Fruit fly (Drosophila melanogaster) whole organism, embryonic: ENCODE results near the gene CG31922.
A peak's percentile ranks its signal among the peaks of the same experiment; 100 is the strongest.

Experiments
- Asciz ChIP-seq: fragments of 200-800 bp; sonication (Bioruptor generic); optimal IDR thresholded peaks from 2 replicates; lab custom pipeline; 2017; ENCODE audit warnings: missing biosample characterization, mild to moderate bottlenecking, missing genetic modification characterization, missing genetic modification reagents
- CG10209 ChIP-seq: fragments of 200-800 bp; sonication (Bioruptor generic); optimal IDR thresholded peaks from 3 replicates; lab custom pipeline; 2017; ENCODE audit warnings: missing biosample characterization, mild to moderate bottlenecking, missing genetic modification characterization, missing genetic modification reagents
- CG10321 ChIP-seq: fragments of 200-800 bp; sonication (Bioruptor generic); IDR thresholded peaks from 2 replicates; pipeline ENCODE4 v1.3.6; 2022; ENCODE audit warnings: missing biosample characterization, missing genetic modification characterization
- CG10431 ChIP-seq: fragments of 200-800 bp; sonication (Bioruptor generic); optimal IDR thresholded peaks from 3 replicates; lab custom pipeline; 2018; ENCODE audit warnings: missing biosample characterization, mild to moderate bottlenecking, missing genetic modification characterization
- CG10654 ChIP-seq: fragments of 200-800 bp; sonication (Bioruptor generic); optimal IDR thresholded peaks from 2 replicates; lab custom pipeline; 2016; ENCODE audit warnings: missing biosample characterization, missing genetic modification characterization
- CG10979 ChIP-seq: fragments of 200-800 bp; sonication (Bioruptor generic); optimal IDR thresholded peaks from 2 replicates; lab custom pipeline; 2018; ENCODE audit warnings: missing biosample characterization, mild to moderate bottlenecking, missing genetic modification characterization, moderate library complexity
- CG11504 ChIP-seq: fragments of 200-800 bp; sonication (Bioruptor generic); optimal IDR thresholded peaks from 3 replicates; lab custom pipeline; 2019; ENCODE audit warnings: missing biosample characterization, mild to moderate bottlenecking, missing genetic modification characterization, moderate library complexity
- CG11723 ChIP-seq: fragments of 200-800 bp; sonication (Bioruptor generic); optimal IDR thresholded peaks from 2 replicates; lab custom pipeline; 2017; ENCODE audit warnings: missing biosample characterization, mild to moderate bottlenecking, missing genetic modification characterization
- CG12391 ChIP-seq: fragments of 200-800 bp; sonication (Bioruptor generic); optimal IDR thresholded peaks from 3 replicates; lab custom pipeline; 2018; ENCODE audit warnings: missing biosample characterization, mild to moderate bottlenecking, missing genetic modification characterization, moderate library complexity
- CG15479 ChIP-seq: fragments of 200-800 bp; sonication (Bioruptor generic); optimal IDR thresholded peaks from 3 replicates; lab custom pipeline; 2019; ENCODE audit warnings: missing biosample characterization, mild to moderate bottlenecking, missing genetic modification characterization, moderate library complexity
- CG15514 ChIP-seq: fragments of 200-800 bp; sonication (Bioruptor generic); optimal IDR thresholded peaks from 3 replicates; lab custom pipeline; 2017; ENCODE audit warnings: missing biosample characterization, missing genetic modification characterization, mild to moderate bottlenecking, moderate library complexity, missing genetic modification reagents
- CG15601 ChIP-seq: fragments of 200-800 bp; sonication (Bioruptor generic); optimal IDR thresholded peaks from 3 replicates; lab custom pipeline; 2019; ENCODE audit warnings: missing biosample characterization, mild to moderate bottlenecking, missing genetic modification characterization, moderate library complexity
- CG17829 ChIP-seq: fragments of 200-800 bp; optimal IDR thresholded peaks from 2 replicates; lab custom pipeline; 2019; ENCODE audit warnings: missing biosample characterization, mild to moderate bottlenecking, missing genetic modification characterization, moderate library complexity
- CG2678 ChIP-seq: fragments of 200-800 bp; sonication (Bioruptor generic); optimal IDR thresholded peaks from 3 replicates; lab custom pipeline; 2019; ENCODE audit warnings: missing biosample characterization, mild to moderate bottlenecking, missing genetic modification characterization, moderate library complexity
- CG31365 ChIP-seq: fragments of 200-800 bp; sonication (Bioruptor generic); optimal IDR thresholded peaks from 2 replicates; lab custom pipeline; 2018; ENCODE audit warnings: missing biosample characterization, mild to moderate bottlenecking, missing genetic modification characterization
- CG31441 ChIP-seq: fragments of 200-800 bp; sonication (Bioruptor generic); IDR thresholded peaks from 2 replicates; pipeline ENCODE4 v1.3.6; 2022; ENCODE audit warnings: missing biosample characterization, missing genetic modification characterization
- CG3726 ChIP-seq: fragments of 200-800 bp; sonication (Bioruptor generic); IDR thresholded peaks from 3 replicates; pipeline ENCODE4, ENCODE4 v1.3.6; 2022; ENCODE audit warnings: missing biosample characterization, missing genetic modification characterization
- CG4424 ChIP-seq: fragments of 200-800 bp; sonication (Bioruptor generic); optimal IDR thresholded peaks from 3 replicates; lab custom pipeline; 2016; ENCODE audit warnings: missing biosample characterization, missing genetic modification characterization
- CG4820 ChIP-seq: fragments of 200-800 bp; sonication (Bioruptor generic); optimal IDR thresholded peaks from 3 replicates; lab custom pipeline; 2016; ENCODE audit warnings: missing biosample characterization, missing genetic modification characterization
- CG6254 ChIP-seq: fragments of 200-800 bp; sonication (Bioruptor generic); optimal IDR thresholded peaks from 3 replicates; lab custom pipeline; 2017; ENCODE audit warnings: mild to moderate bottlenecking, missing biosample characterization, missing genetic modification reagents, missing genetic modification characterization
- CG6654 ChIP-seq: fragments of 200-800 bp; sonication (Bioruptor generic); optimal IDR thresholded peaks from 2 replicates; lab custom pipeline; 2017; ENCODE audit warnings: missing biosample characterization, mild to moderate bottlenecking, missing genetic modification characterization
- CG8281 ChIP-seq: fragments of 200-800 bp; sonication (Bioruptor generic); optimal IDR thresholded peaks from 2 replicates; lab custom pipeline; 2018; ENCODE audit warnings: missing biosample characterization, mild to moderate bottlenecking, missing genetic modification characterization, moderate library complexity
- CG8924 ChIP-seq: fragments of 200-800 bp; optimal IDR thresholded peaks from 3 replicates; lab custom pipeline; 2019; ENCODE audit warnings: missing biosample characterization, mild to moderate bottlenecking, missing genetic modification characterization, moderate library complexity
- Dip3 ChIP-seq: fragments of 200-800 bp; sonication (Bioruptor generic); optimal IDR thresholded peaks from 3 replicates; lab custom pipeline; 2016; ENCODE audit warnings: missing biosample characterization, missing genetic modification characterization
- H2.0 ChIP-seq: fragments of 200-800 bp; sonication (Bioruptor generic); IDR thresholded peaks from 2 replicates; pipeline ENCODE4 v1.3.6; 2022; ENCODE audit warnings: missing biosample characterization, missing genetic modification characterization
- HmgZ ChIP-seq: fragments of 200-800 bp; sonication (Bioruptor generic); optimal IDR thresholded peaks from 2 replicates; lab custom pipeline; 2018; ENCODE audit warnings: missing biosample characterization, mild to moderate bottlenecking, missing genetic modification characterization
- Lhr ChIP-seq: fragments of 200-800 bp; sonication (Bioruptor generic); optimal IDR thresholded peaks from 3 replicates; lab custom pipeline; 2017; ENCODE audit warnings: mild to moderate bottlenecking, missing biosample characterization, missing genetic modification reagents, missing genetic modification characterization
- NC2β ChIP-seq: fragments of 200-800 bp; sonication (Bioruptor generic); optimal IDR thresholded peaks from 2 replicates; lab custom pipeline; 2016; ENCODE audit warnings: missing biosample characterization, missing genetic modification characterization
- Nf-YB ChIP-seq: fragments of 200-800 bp; sonication (Bioruptor generic); optimal IDR thresholded peaks from 3 replicates; lab custom pipeline; 2019; ENCODE audit warnings: missing biosample characterization, mild to moderate bottlenecking, missing genetic modification characterization, moderate library complexity
- Ravus ChIP-seq: fragments of 200-800 bp; sonication (Bioruptor generic); IDR thresholded peaks from 2 replicates; pipeline ENCODE4 v1.3.6; 2022; ENCODE audit warnings: missing biosample characterization, missing genetic modification characterization
- Scr ChIP-seq: fragments of 200-800 bp; sonication (Bioruptor generic); IDR thresholded peaks from 2 replicates; pipeline ENCODE4 v1.3.6; 2022; ENCODE audit warnings: missing biosample characterization, missing genetic modification characterization; ENCODE audit not compliant: partially characterized antibody
- YL-1 ChIP-seq: fragments of 200-800 bp; sonication (Bioruptor generic); optimal IDR thresholded peaks from 3 replicates; lab custom pipeline; 2017; ENCODE audit warnings: missing biosample characterization, mild to moderate bottlenecking, missing genetic modification characterization
- al ChIP-seq: fragments of 200-800 bp; sonication (Bioruptor generic); IDR thresholded peaks from 2 replicates; pipeline ENCODE4 v1.3.6; 2022; ENCODE audit warnings: missing biosample characterization, missing genetic modification characterization
- bigmax ChIP-seq: fragments of 200-800 bp; sonication (Bioruptor generic); optimal IDR thresholded peaks from 2 replicates; lab custom pipeline; 2018; ENCODE audit warnings: missing biosample characterization, mild to moderate bottlenecking, missing genetic modification characterization
- cas ChIP-seq: fragments of 200-800 bp; sonication (Bioruptor generic); IDR thresholded peaks from 2 replicates; pipeline ENCODE4 v1.3.6; 2022; ENCODE audit warnings: missing biosample characterization, missing genetic modification characterization
- chif ChIP-seq, 2 experiments: fragments of 200-800 bp; sonication (Bioruptor generic); optimal IDR thresholded peaks; 3 replicates each; lab custom pipeline; 2016; ENCODE audit warnings: missing biosample characterization in 2 of 2, missing genetic modification characterization in 2 of 2
- esg ChIP-seq: fragments of 200-800 bp; sonication (Bioruptor generic); conservative IDR thresholded peaks from 2 replicates; pipeline ENCODE4 v1.3.6; 2022; ENCODE audit warnings: missing biosample characterization, missing genetic modification characterization
- exex ChIP-seq: fragments of 200-800 bp; sonication (Bioruptor generic); optimal IDR thresholded peaks from 4 replicates; lab custom pipeline; 2018; ENCODE audit warnings: missing biosample characterization, mild to moderate bottlenecking, missing genetic modification characterization, moderate library complexity
- fd64A ChIP-seq: fragments of 200-800 bp; sonication (Bioruptor generic); optimal IDR thresholded peaks from 3 replicates; lab custom pipeline; 2018; ENCODE audit warnings: missing biosample characterization, mild to moderate bottlenecking, missing genetic modification characterization
- peb ChIP-seq: fragments of 200-800 bp; sonication (Bioruptor generic); IDR thresholded peaks from 2 replicates; pipeline ENCODE4 v1.3.6; 2022; ENCODE audit warnings: missing biosample characterization, missing genetic modification characterization
- prd ChIP-seq, 3 experiments: fragments of >200 bp in 2 of 3; fragments of 200-800 bp in 1 of 3; sonication (Bioruptor generic) in 1 of 3; optimal IDR thresholded peaks in 2 of 3; IDR thresholded peaks in 1 of 3; 2 replicates in 2 of 3; 3 replicates in 1 of 3; pipeline versions ENCODE4 v1.3.6 to Lab custom; 2017 to 2022; ENCODE audit warnings: missing biosample characterization in 1 of 3, missing genetic modification characterization in 1 of 3
- ro ChIP-seq: fragments of 200-800 bp; sonication (Bioruptor generic); IDR thresholded peaks from 2 replicates; pipeline ENCODE4 v1.3.6; 2022; ENCODE audit warnings: missing biosample characterization, missing genetic modification characterization
- sd ChIP-seq: fragments of 200-800 bp; sonication (Bioruptor generic); optimal IDR thresholded peaks from 3 replicates; lab custom pipeline; 2018; ENCODE audit warnings: missing biosample characterization, mild to moderate bottlenecking, missing genetic modification characterization, moderate library complexity
- sens ChIP-seq: fragments of 200-800 bp; sonication (Bioruptor generic); peaks from one replicate; lab custom pipeline; 2016; ENCODE audit warnings: missing biosample characterization, missing genetic modification characterization
- sna ChIP-seq: fragments of 200-800 bp; sonication (Bioruptor generic); IDR thresholded peaks from 2 replicates; pipeline ENCODE4 v1.3.6; 2022; ENCODE audit warnings: missing biosample characterization, missing genetic modification characterization; ENCODE audit not compliant: partially characterized antibody
- sqz ChIP-seq: fragments of 200-800 bp; sonication (Bioruptor generic); optimal IDR thresholded peaks from 3 replicates; lab custom pipeline; 2018; ENCODE audit warnings: missing biosample characterization, mild to moderate bottlenecking, missing genetic modification characterization
- unc-4 ChIP-seq: fragments of 200-800 bp; sonication (Bioruptor generic); IDR thresholded peaks from 2 replicates; pipeline ENCODE4 v1.3.6; 2022; ENCODE audit warnings: missing biosample characterization, missing genetic modification characterization; ENCODE audit not compliant: partially characterized antibody
- vvl ChIP-seq: fragments of 200-800 bp; sonication (Bioruptor generic); IDR thresholded peaks from 2 replicates; pipeline ENCODE4 v1.3.6; 2022; ENCODE audit warnings: missing biosample characterization, missing genetic modification characterization

CG31922 gene

DNA sequence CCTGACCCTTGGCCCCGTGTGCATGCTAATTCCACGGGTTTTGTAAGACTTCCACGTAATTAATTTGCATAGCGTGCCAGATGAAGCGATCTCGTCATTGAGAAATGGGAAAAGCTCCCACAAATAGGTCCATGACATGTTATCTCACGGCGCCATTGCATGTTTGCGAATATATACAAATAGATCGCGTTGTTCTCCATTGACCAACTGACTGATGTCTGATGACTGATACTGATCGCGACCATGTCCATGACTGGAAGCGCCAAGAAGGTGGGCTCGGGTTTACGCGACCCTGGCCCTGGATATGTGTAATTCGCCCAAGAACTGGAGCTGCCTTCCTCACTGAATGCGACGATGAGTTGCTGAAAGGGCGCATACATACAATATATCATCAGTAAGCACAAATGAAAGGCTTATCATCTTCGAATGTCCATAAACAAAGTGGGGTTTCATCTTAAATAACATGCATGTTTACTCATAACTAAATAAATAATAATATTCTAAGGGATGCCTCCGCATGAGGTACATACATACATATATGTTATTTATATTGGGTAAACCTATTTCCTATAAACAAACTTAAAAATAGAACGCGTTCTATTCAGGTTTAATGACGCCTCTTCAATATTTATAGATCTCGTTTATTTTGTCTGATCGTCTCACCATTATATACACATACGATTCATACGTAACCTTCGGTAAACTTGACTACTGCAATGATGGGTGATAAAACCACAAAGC is 46.7 kb upstream of the CG31922 start (continued):
- no peak for TF ChIP-seq Ravus
- peak; percentile 61 for TF ChIP-seq CG6254 (GFP tag; lab: Kevin White, UChicago)
- TF ChIP-seq sd = peak; percentile 10
- TF ChIP-seq esg (GFP tag; lab: Robert Waterston, UW) = no peak
- peak; percentile 55; the same call in 1 of the 2 replicates for TF ChIP-seq CG31441 (GFP tag; lab: Robert Waterston, UW)
- no peak for TF ChIP-seq CG15479 (GFP tag; lab: Kevin White, UChicago)
- peak; percentile 27 for TF ChIP-seq CG8281 (tag; lab: Kevin White, UChicago)
- TF ChIP-seq CG10431 = peak; percentile 33
- no peak for TF ChIP-seq bigmax (GFP tag; lab: Kevin White, UChicago)
- no peak for TF ChIP-seq CG6654 (GFP tag; lab: Kevin White, UChicago)
- no peak for TF ChIP-seq prd (optimal IDR thresholded peaks at IDR 0.05; lab: Kevin White, UChicago)
- TF ChIP-seq prd (GFP tag; IDR thresholded peaks at IDR 0.05; lab: Robert Waterston, UW) = no peak
- TF ChIP-seq Lhr (GFP tag; lab: Kevin White, UChicago) = peak; percentile 52
- peak; percentile 40 for TF ChIP-seq CG4820
- no peak for TF ChIP-seq sna (GFP tag; lab: Robert Waterston, UW)
- TF ChIP-seq peb (GFP tag; lab: Robert Waterston, UW) = peak; percentile 30; the same call in 1 of the 2 replicates
- peak; percentile 48 for TF ChIP-seq CG8924 (tag; lab: Kevin White, UChicago)
- no peak for TF ChIP-seq chif (GFP tag; optimal IDR thresholded peaks at IDR 0.05; lab: Kevin White, UChicago)
- peak; percentile 88 for TF ChIP-seq sens (GFP tag; lab: Kevin White, UChicago)
- TF ChIP-seq fd64A (GFP tag; lab: Kevin White, UChicago) = peak; percentile 57
- TF ChIP-seq HmgZ = peak; percentile 23
- no peak for TF ChIP-seq Scr
- peak; percentile 20 for TF ChIP-seq CG12391 (tag; lab: Kevin White, UChicago)
- TF ChIP-seq vvl (GFP tag; lab: Robert Waterston, UW) = peak; percentile 15; the same call in 1 of the 2 replicates
- no peak for TF ChIP-seq NC2β (GFP tag; lab: Kevin White, UChicago)
- no peak for TF ChIP-seq al (GFP tag; lab: Robert Waterston, UW)
- TF ChIP-seq CG3726 (GFP tag; lab: Robert Waterston, UW) = 0 out of 3 replicates have a peak, but pooled peaks have one; percentile 14
- TF ChIP-seq CG11723 (GFP tag; lab: Kevin White, UChicago) = peak; percentile 28
- peak; percentile 55 for TF ChIP-seq CG10209
- no peak for TF ChIP-seq ro (GFP tag; lab: Robert Waterston, UW)
- peak; percentile 14 for TF ChIP-seq CG17829 (tag; lab: Kevin White, UChicago)
- TF ChIP-seq CG10654 = peak; percentile 3
- TF ChIP-seq H2.0 (GFP tag; lab: Robert Waterston, UW) = 0 out of 2 replicates have a peak, but pooled peaks have one; percentile 16
- TF ChIP-seq CG15601 (tag; lab: Kevin White, UChicago) = peak; percentile 69
- TF ChIP-seq CG10321 (GFP tag; lab: Robert Waterston, UW) = no peak
- no peak for TF ChIP-seq CG15514 (GFP tag; lab: Kevin White, UChicago)
- TF ChIP-seq CG10979 = peak; percentile 52
- TF ChIP-seq Dip3 (GFP tag; lab: Kevin White, UChicago) = no peak
- no peak for TF ChIP-seq unc-4 (GFP tag; lab: Robert Waterston, UW)
- TF ChIP-seq cas (GFP tag; lab: Robert Waterston, UW) = no peak
- no peak for TF ChIP-seq sqz (GFP tag; lab: Kevin White, UChicago)
- TF ChIP-seq exex = peak; percentile 14
- peak; percentile 29 for TF ChIP-seq Nf-YB (GFP tag; lab: Kevin White, UChicago)
- peak; percentile 75 for TF ChIP-seq Asciz (GFP tag; lab: Kevin White, UChicago)
- TF ChIP-seq CG2678 = peak; percentile 72
- peak; percentile 67 for TF ChIP-seq CG11504 (tag; lab: Kevin White, UChicago)
- TF ChIP-seq YL-1 (GFP tag; lab: Kevin White, UChicago) = peak; percentile 5
- peak; percentile 11 for TF ChIP-seq CG4424 (GFP tag; lab: Kevin White, UChicago)
- TF ChIP-seq CG31365 = peak; percentile 1
